Fruit fly (Drosophila melanogaster): ENCODE results near the gene Or10a.
A peak's percentile ranks its signal among the peaks of the same experiment; 100 is the strongest.

Or10a gene

DNA sequence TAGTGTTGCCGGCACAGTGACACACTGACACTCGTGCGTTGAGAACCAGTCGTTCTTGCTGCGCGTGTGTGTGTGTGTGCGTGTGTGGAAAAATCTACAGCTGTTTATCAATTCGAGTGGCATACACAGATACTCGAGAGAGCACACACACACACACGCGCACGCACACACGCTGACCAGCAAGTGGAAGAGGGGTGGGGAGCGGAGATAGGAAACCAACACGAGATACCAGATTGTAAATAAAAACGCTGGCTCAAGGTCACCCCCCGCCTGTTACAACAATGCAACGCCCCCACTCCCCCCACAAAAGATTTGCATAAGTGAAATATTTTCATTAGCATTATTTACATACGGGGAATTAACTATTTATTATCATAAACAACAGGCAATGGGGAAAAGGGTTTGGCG lies 10.1 kb upstream of the Or10a start (continued):
- TF ChIP-seq fd102C (GFP tag; optimal IDR thresholded peaks at IDR 0.05), result no peak
- TF ChIP-seq HHEX (GFP tag; optimal IDR thresholded peaks at IDR 0.05), result peak; percentile 66
- peak; percentile 50 for TF ChIP-seq Side (GFP tag; optimal IDR thresholded peaks at IDR 0.05)
- peak; percentile 14 for TF ChIP-seq Nf-YC (tag; optimal IDR thresholded peaks at IDR 0.05)
- TF ChIP-seq CG8944 (GFP tag; optimal IDR thresholded peaks at IDR 0.05), result no peak
- TF ChIP-seq z (GFP tag; IDR thresholded peaks at IDR 0.05), result no peak
- TF ChIP-seq CG1647 (GFP tag; optimal IDR thresholded peaks at IDR 0.05), result no peak
- peak; percentile 82 for TF ChIP-seq lab (GFP tag; optimal IDR thresholded peaks at IDR 0.05)
- peak; percentile 5 for TF ChIP-seq CTCF (GFP tag; optimal IDR thresholded peaks at IDR 0.05)
- TF ChIP-seq Mad (GFP tag; optimal IDR thresholded peaks at IDR 0.05), result no peak
- peak; percentile 65 for TF ChIP-seq grn (GFP tag; optimal IDR thresholded peaks at IDR 0.05)
- no peak for TF ChIP-seq sens-2 (GFP tag; IDR thresholded peaks at IDR 0.05)
- no peak for TF ChIP-seq hkb (optimal IDR thresholded peaks at IDR 0.05)
- TF ChIP-seq hkb (GFP tag; IDR thresholded peaks at IDR 0.05), result 0 out of 2 replicates have a peak, but pooled peaks have one; percentile 30
- no peak for TF ChIP-seq mld (GFP tag; IDR thresholded peaks at IDR 0.05; ENCODE audit: partially characterized antibody)
- TF ChIP-seq kah (GFP tag; optimal IDR thresholded peaks at IDR 0.05), result no peak
- TF ChIP-seq ATbp (GFP tag; optimal IDR thresholded peaks at IDR 0.05), result peak; percentile 54
- peak; percentile 27 for TF ChIP-seq CG2875 (GFP tag; optimal IDR thresholded peaks at IDR 0.05)
- TF ChIP-seq HLH3B (GFP tag; IDR thresholded peaks at IDR 0.05), result no peak
- TF ChIP-seq Rx (GFP tag; IDR thresholded peaks at IDR 0.05), result no peak
- TF ChIP-seq CG11456 (GFP tag; IDR thresholded peaks at IDR 0.05), result no peak
- no peak for TF ChIP-seq CG10321 (GFP tag; IDR thresholded peaks at IDR 0.05)
- TF ChIP-seq crp (GFP tag; optimal IDR thresholded peaks at IDR 0.05), result peak in 1 of 2 experiments; percentile 53
- no peak for TF ChIP-seq tio (GFP tag; optimal IDR thresholded peaks at IDR 0.05)
- peak; percentile 75 for TF ChIP-seq Med (GFP tag)
- peak; percentile 17 for TF ChIP-seq unpg (GFP tag; optimal IDR thresholded peaks at IDR 0.05)
- no peak for TF ChIP-seq HmgD (GFP tag; optimal IDR thresholded peaks at IDR 0.05)
- peak; percentile 75 for TF ChIP-seq sd (tag; optimal IDR thresholded peaks at IDR 0.05)
- no peak for TF ChIP-seq CG14965 (GFP tag; optimal IDR thresholded peaks at IDR 0.05; ENCODE audit: borderline replicate concordance)
- peak; percentile 38 for TF ChIP-seq CG6765 (GFP tag; optimal IDR thresholded peaks at IDR 0.05)
- no peak for TF ChIP-seq ssp (GFP tag; IDR thresholded peaks at IDR 0.05)
- peak; percentile 20 for TF ChIP-seq CG15696 (tag; optimal IDR thresholded peaks at IDR 0.05)
- TF ChIP-seq toy (GFP tag; IDR thresholded peaks at IDR 0.05), result no peak
- TF ChIP-seq grau (tag; optimal IDR thresholded peaks at IDR 0.05), result peak; percentile 18
- no peak for TF ChIP-seq dati (GFP tag; IDR thresholded peaks at IDR 0.05)
- TF ChIP-seq ftz-f1 (GFP tag; optimal IDR thresholded peaks at IDR 0.05), result peak; percentile 92
- no peak for TF ChIP-seq CG1792 (GFP tag; optimal IDR thresholded peaks at IDR 0.05)
- peak; percentile 53 for TF ChIP-seq Vsx1 (GFP tag; optimal IDR thresholded peaks at IDR 0.05)
- TF ChIP-seq Bteb2 (GFP tag; optimal IDR thresholded peaks at IDR 0.05), result no peak
- TF ChIP-seq H2.0 (GFP tag; IDR thresholded peaks at IDR 0.05), result no peak
- no peak for TF ChIP-seq sisA (GFP tag; IDR thresholded peaks at IDR 0.05)
- TF ChIP-seq crc (GFP tag; optimal IDR thresholded peaks at IDR 0.05), result no peak
- no peak for TF ChIP-seq CG11560 (tag; IDR thresholded peaks at IDR 0.05)
- peak; percentile 4 for TF ChIP-seq Dek (tag; optimal IDR thresholded peaks at IDR 0.05)
- TF ChIP-seq CG7987 (GFP tag; optimal IDR thresholded peaks at IDR 0.05), result peak; percentile 19
- TF ChIP-seq fd96Cb (tag; optimal IDR thresholded peaks at IDR 0.05), result peak; percentile 20
- TF ChIP-seq MTF-1 (GFP tag; optimal IDR thresholded peaks at IDR 0.05; ENCODE audit: borderline replicate concordance), result peak; percentile 29
- no peak for TF ChIP-seq Gsc (GFP tag; IDR thresholded peaks at IDR 0.05)
- TF ChIP-seq Dref (GFP tag; IDR thresholded peaks at IDR 0.05), result no peak
- TF ChIP-seq CG9797 (GFP tag; optimal IDR thresholded peaks at IDR 0.05), result no peak
- peak; percentile 48 for TF ChIP-seq exex (tag; optimal IDR thresholded peaks at IDR 0.05)
- TF ChIP-seq CG3281 (GFP tag; optimal IDR thresholded peaks at IDR 0.05), result peak; percentile 58
